Fruit fly (Drosophila melanogaster): ENCODE data around the gene CG8087.

The CG8087 gene

DNA sequence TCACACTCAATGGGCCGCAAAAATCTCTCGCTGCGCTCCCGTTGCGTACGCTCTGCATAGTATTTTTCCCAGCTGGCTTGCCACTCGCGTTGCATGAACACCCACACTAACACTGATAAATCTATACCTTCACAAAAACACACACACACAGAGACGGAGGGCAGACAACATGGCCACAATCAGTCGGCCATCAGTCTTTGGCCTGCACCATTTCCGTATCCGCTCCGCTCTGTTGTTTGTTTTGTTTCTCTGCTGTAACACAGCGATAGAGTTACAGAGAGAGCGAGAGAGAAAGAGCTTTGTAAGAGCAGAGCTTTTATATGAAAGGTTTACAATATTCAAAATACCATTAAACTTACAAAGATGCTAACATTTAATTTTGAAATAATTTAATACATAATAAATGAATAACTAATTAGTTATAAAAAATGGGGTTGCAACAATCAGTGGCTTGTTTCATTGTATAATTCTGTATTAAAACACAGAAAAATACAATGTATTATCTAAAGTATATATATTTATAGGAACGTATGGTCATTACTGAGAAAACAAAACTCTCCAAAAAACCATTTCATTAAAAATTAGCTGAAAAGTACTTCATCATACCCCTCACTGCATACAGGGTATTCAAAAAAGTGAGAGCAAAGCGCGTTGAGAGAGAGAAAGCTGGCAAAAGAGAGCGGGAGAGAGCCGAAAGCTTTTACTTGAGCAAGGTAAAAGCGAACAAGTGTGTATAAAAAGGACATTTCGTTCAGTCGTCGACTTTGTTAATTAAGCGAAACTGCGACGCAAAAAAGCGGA, 44.5 kb upstream of the CG8087 start, which contains the start of gene CG14853 (continued):
- TF ChIP-seq CG9932 (GFP tag; IDR thresholded peaks at IDR 0.05) (peak; percentile 70), CG10654 (GFP tag; optimal IDR thresholded peaks at IDR 0.05) (peak; percentile 55), CG9797 (GFP tag; optimal IDR thresholded peaks at IDR 0.05) (peak; percentile 21), CG3407 (GFP tag; optimal IDR thresholded peaks at IDR 0.05) (peak; percentile 36), CG10979 (tag; optimal IDR thresholded peaks at IDR 0.05) (peak; percentile 62), B-H1 (GFP tag; IDR thresholded peaks at IDR 0.05) (peak; percentile 71), Camta (GFP tag; optimal IDR thresholded peaks at IDR 0.05) (no peak), ro (GFP tag; IDR thresholded peaks at IDR 0.05) (peak; percentile 68), unpg (GFP tag; optimal IDR thresholded peaks at IDR 0.05) (peak; percentile 65), Abd-B (GFP tag; optimal IDR thresholded peaks at IDR 0.05) (peak; percentile 72), ci (GFP tag; IDR thresholded peaks at IDR 0.05) (peak; percentile 88), Bgb (GFP tag; IDR thresholded peaks at IDR 0.05; ENCODE audit: partially characterized antibody) (no peak), kah (GFP tag; optimal IDR thresholded peaks at IDR 0.05) (peak; percentile 48), NC2α (GFP tag; optimal IDR thresholded peaks at IDR 0.05) (no peak), CG6791 (GFP tag; IDR thresholded peaks at IDR 0.05; ENCODE audit: partially characterized antibody) (no peak), CG8924 (tag; optimal IDR thresholded peaks at IDR 0.05) (peak; percentile 89), CG11093 (GFP tag; IDR thresholded peaks at IDR 0.05) (0 out of 3 replicates have a peak, but pooled peaks have one; percentile 45), CG7745 (tag; optimal IDR thresholded peaks at IDR 0.05) (no peak), usp (GFP tag; optimal IDR thresholded peaks at IDR 0.05) (no peak), CG16779 (GFP tag; IDR thresholded peaks at IDR 0.05) (no peak), tin (GFP tag; optimal IDR thresholded peaks at IDR 0.05) (peak; percentile 32), lab (GFP tag; optimal IDR thresholded peaks at IDR 0.05) (peak; percentile 69), CG11560 (tag; IDR thresholded peaks at IDR 0.05) (no peak), Myb (GFP tag; optimal IDR thresholded peaks at IDR 0.05) (no peak), chinmo (GFP tag; IDR thresholded peaks at IDR 0.05; ENCODE audit: partially characterized antibody) (no peak), Pdp1 (GFP tag; optimal IDR thresholded peaks at IDR 0.05) (peak in 1 of 2 experiments; percentile 45), Adf1 (GFP tag; IDR thresholded peaks at IDR 0.05) (peak; percentile 42; the same call in 1 of the 2 replicates), GATAe (GFP tag; conservative IDR thresholded peaks at IDR 0.05) (no peak), Atf6 (GFP tag; IDR thresholded peaks at IDR 0.05) (peak; percentile 88), HmgD (GFP tag; optimal IDR thresholded peaks at IDR 0.05) (no peak), Stat92E (GFP tag; optimal IDR thresholded peaks at IDR 0.05) (no peak), CG4707 (GFP tag; optimal IDR thresholded peaks at IDR 0.05) (peak; percentile 70), CG18476 (GFP tag; optimal IDR thresholded peaks at IDR 0.05) (no peak), C15 (GFP tag; IDR thresholded peaks at IDR 0.05) (no peak), CG16813 (GFP tag; IDR thresholded peaks at IDR 0.05; ENCODE audit: partially characterized antibody) (no peak), Rfx (GFP tag; IDR thresholded peaks at IDR 0.05) (peak; percentile 4; the same call in 1 of the 2 replicates), Dref (GFP tag; IDR thresholded peaks at IDR 0.05) (no peak), gce (GFP tag; IDR thresholded peaks at IDR 0.05) (peak; percentile 77; the same call in 2 of the 3 replicates), CG14441 (GFP tag; IDR thresholded peaks at IDR 0.05) (peak; percentile 75), rib (GFP tag; IDR thresholded peaks at IDR 0.05) (peak; percentile 17), CG10565 (GFP tag; optimal IDR thresholded peaks at IDR 0.05) (no peak), nau (GFP tag; optimal IDR thresholded peaks at IDR 0.05) (peak; percentile 84), Hand (GFP tag; optimal IDR thresholded peaks at IDR 0.05) (peak; percentile 72), lola (GFP tag; optimal IDR thresholded peaks at IDR 0.05) (peak in 1 of 3 experiments; percentile 84), CG9437 (GFP tag; optimal IDR thresholded peaks at IDR 0.05) (peak; percentile 84), Atf3 (GFP tag; optimal IDR thresholded peaks at IDR 0.05) (no peak), tio (GFP tag; optimal IDR thresholded peaks at IDR 0.05) (peak; percentile 79), CG31224 (GFP tag; IDR thresholded peaks at IDR 0.05) (peak; percentile 7; the same call in 1 of the 2 replicates)

All from whole organism, embryonic.